Worm (Caenorhabditis elegans) whole organism, young adult: ENCODE data around the gene catp-6.

ENCODE experiments used
- ceh-27 ChIP-seq: fragments of 200-800 bp; sonication (Bioruptor generic); optimal IDR thresholded peaks from 2 replicates; lab custom pipeline; 2018; ENCODE audit warnings: mild to moderate bottlenecking, missing genetic modification characterization, moderate library complexity, missing compliant biosample characterization
- ceh-91 ChIP-seq: fragments of 200-800 bp; sonication (Bioruptor generic); IDR thresholded peaks from 2 replicates; pipeline ENCODE4 v1.3.6; 2022; ENCODE audit warnings: missing genetic modification reagents, missing genetic modification characterization, missing compliant biosample characterization
- egl-44 ChIP-seq: fragments of 200-800 bp; sonication (Bioruptor generic); IDR thresholded peaks from 2 replicates; pipeline ENCODE4 v1.3.6; 2022; ENCODE audit warnings: missing genetic modification reagents, missing genetic modification characterization, missing compliant biosample characterization
- gei-17 ChIP-seq: fragments of 200-800 bp; sonication (Bioruptor generic); optimal IDR thresholded peaks from 2 replicates; lab custom pipeline; 2018; ENCODE audit warnings: mild to moderate bottlenecking, missing genetic modification characterization, missing compliant biosample characterization
- madf-6 ChIP-seq: fragments of 200-800 bp; sonication (Bioruptor generic); IDR thresholded peaks from 2 replicates; pipeline ENCODE4 v1.3.6; 2022; ENCODE audit warnings: missing genetic modification reagents, missing genetic modification characterization, missing compliant biosample characterization
- mes-4 ChIP-seq: sonication (generic microtip); optimal IDR thresholded peaks from 2 replicates; lab custom pipeline; 2016; ENCODE audit warnings: missing genotype, missing genetic modification characterization, missing compliant biosample characterization
- nfyb-1 ChIP-seq: fragments of 200-800 bp; sonication (Bioruptor generic); IDR thresholded peaks from 2 replicates; pipeline ENCODE4 v1.3.6; 2022; ENCODE audit warnings: missing genetic modification reagents, missing genetic modification characterization, missing compliant biosample characterization
- nhr-120 ChIP-seq: fragments of 200-800 bp; sonication (Bioruptor generic); IDR thresholded peaks from 2 replicates; pipeline ENCODE4 v1.3.6; 2022; ENCODE audit warnings: missing genetic modification characterization, missing compliant biosample characterization
- nhr-90 ChIP-seq: sonication (generic microtip); optimal IDR thresholded peaks from 2 replicates; lab custom pipeline; 2016; ENCODE audit warnings: missing genotype, mild to moderate bottlenecking, missing genetic modification characterization, missing compliant biosample characterization
- pha-4 ChIP-seq: fragments of 150-350 bp; sonication (generic microtip); optimal IDR thresholded peaks from 2 replicates; lab custom pipeline; 2014; ENCODE audit warnings: missing biosample characterization, missing genetic modification reagents, missing genetic modification characterization
- unc-130 ChIP-seq: sonication (generic microtip); optimal IDR thresholded peaks from 2 replicates; lab custom pipeline; 2016; ENCODE audit warnings: missing genetic modification reagents, missing genetic modification characterization, missing compliant biosample characterization

- TF ChIP-seq nfyb-1 (GFP tag; lab: Robert Waterston, UW) (no peak), mes-4 (tag; lab: Kevin White, UChicago) (no peak), gei-17 (GFP tag; lab: Kevin White, UChicago) (no peak), unc-130 (GFP tag; lab: Kevin White, UChicago) (no peak), ceh-91 (no peak), pha-4 (tag; lab: Kevin White, UChicago) (no peak), ceh-27 (GFP tag; lab: Kevin White, UChicago) (peak; percentile 9), nhr-90 (tag; lab: Kevin White, UChicago) (no peak), egl-44 (no peak), nhr-120 (GFP tag; lab: Robert Waterston, UW) (no peak), madf-6 (GFP tag; lab: Robert Waterston, UW) (no peak)
Observed at ce11 chrIV:9857952-9858488, 33.6 kb upstream of the catp-6 start, which contains the start of gene npp-1.
